Fruit fly (Drosophila melanogaster): Measurements from ENCODE around the gene Cad87A.

Gene Cad87A

DNA sequence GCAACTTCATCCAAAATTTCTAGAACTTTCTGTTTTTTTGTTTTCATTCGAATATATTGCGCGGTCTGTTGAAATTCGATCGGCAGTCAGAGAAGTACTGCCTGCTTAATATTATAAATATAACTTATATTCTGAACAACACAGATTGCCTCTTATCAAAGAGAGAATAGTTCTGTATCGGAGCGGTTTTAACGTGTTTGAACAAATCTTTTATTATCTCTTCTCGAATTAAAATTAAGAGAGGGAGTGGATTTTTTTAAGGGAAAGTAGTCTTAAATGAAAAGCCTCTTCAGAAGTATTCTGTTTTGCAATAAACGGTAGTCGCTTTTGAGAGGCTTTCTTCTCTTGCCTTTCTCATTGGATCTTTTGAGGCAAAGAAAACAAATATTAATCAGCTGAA lies 33.6 kb upstream of the Cad87A start (continued):
- TF ChIP-seq CG8944 (GFP tag; optimal IDR thresholded peaks at IDR 0.05) (no peak), chif (GFP tag; optimal IDR thresholded peaks at IDR 0.05) (no peak), vvl (GFP tag; IDR thresholded peaks at IDR 0.05) (no peak), ac (GFP tag; optimal IDR thresholded peaks at IDR 0.05) (no peak), Jarid2 (GFP tag; optimal IDR thresholded peaks at IDR 0.05) (peak; percentile 15), CG32772 (GFP tag; IDR thresholded peaks at IDR 0.05) (no peak), org-1 (GFP tag; optimal IDR thresholded peaks at IDR 0.05) (no peak), Hr51 (GFP tag; optimal IDR thresholded peaks at IDR 0.05) (no peak), CG4404 (GFP tag; IDR thresholded peaks at IDR 0.05) (no peak), CG10462 (GFP tag; optimal IDR thresholded peaks at IDR 0.05) (no peak), CG2199 (GFP tag; IDR thresholded peaks at IDR 0.05) (no peak), Scr (GFP tag; IDR thresholded peaks at IDR 0.05; ENCODE audit: partially characterized antibody) (no peak), CG12659 (GFP tag; optimal IDR thresholded peaks at IDR 0.05) (no peak), eve (GFP tag; optimal IDR thresholded peaks at IDR 0.05) (no peak), phol (tag; optimal IDR thresholded peaks at IDR 0.05) (no peak), CG1602 (GFP tag; optimal IDR thresholded peaks at IDR 0.05) (no peak), Poxn (GFP tag; IDR thresholded peaks at IDR 0.05) (no peak), Trl (optimal IDR thresholded peaks at IDR 0.05) (peak; percentile 54 to 74), Trl (GFP tag; optimal IDR thresholded peaks at IDR 0.05) (no peak), CG18599 (GFP tag; optimal IDR thresholded peaks at IDR 0.05) (no peak), CG18764 (GFP tag; optimal IDR thresholded peaks at IDR 0.05) (no peak)

DNA sequence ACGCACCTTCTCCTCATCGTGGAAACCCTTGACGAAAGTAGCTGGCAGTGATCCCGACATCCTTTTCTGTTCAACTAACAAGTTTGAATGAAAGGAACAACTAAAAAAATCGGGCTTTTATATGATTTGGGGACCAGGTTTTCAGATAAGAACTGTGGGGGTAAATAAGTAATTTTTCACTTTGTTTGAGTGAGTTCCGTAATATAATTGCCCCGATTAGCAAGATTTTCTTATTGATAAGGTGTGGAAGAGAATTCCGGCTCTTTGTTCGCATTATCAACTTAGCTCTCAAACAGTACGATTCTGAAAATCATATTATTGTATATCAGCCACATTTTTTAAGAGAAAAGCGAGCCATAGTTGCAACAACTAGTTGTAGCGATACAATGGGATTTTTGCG lies 33.0 kb upstream of the Cad87A start, which contains the start of gene CG12224:
TSS of gene CG12224 (minus strand) at position 101 of the 400 bp plus-strand sequence.
- TF ChIP-seq luna (GFP tag; optimal IDR thresholded peaks at IDR 0.05), result no peak
- TF ChIP-seq hth (optimal IDR thresholded peaks at IDR 0.05), result no peak
- peak; percentile 75 for TF ChIP-seq exex (tag; optimal IDR thresholded peaks at IDR 0.05)
- no peak for TF ChIP-seq jing (GFP tag; optimal IDR thresholded peaks at IDR 0.05)
- TF ChIP-seq CG14965 (GFP tag; optimal IDR thresholded peaks at IDR 0.05; ENCODE audit: borderline replicate concordance), result no peak
- no peak for TF ChIP-seq CG7556 (GFP tag; optimal IDR thresholded peaks at IDR 0.05)

DNA sequence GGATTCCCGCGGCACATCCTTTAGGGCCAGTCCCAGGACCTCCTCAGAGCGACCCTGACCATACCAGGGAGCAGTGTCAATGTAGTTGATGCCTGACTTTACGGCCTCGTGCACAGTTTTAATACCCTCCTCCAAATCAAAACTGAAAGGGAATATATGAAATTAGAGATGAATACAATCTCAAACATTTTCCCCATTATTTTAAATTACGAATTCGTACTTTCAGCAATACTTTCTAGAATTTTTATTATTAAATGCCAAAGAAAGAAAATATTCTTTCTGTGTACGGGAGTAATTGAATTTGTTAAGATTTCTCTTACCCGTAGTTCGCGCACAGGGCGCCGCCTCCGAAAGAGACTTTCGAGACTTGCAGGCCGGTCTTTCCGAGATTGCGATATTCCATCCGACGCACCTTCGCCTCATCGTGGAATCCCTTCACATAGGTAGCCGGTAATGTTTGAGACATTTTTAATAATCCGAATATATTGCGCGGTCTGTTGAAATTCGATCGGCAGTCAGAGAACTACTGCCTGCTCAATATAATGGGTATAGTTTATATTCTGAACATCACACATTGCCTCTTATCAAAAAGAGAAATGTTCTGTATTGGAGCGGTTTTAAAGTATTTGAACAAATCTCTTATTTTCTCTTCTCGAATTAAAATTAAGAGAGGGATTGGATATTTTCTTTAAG lies 31.1 kb upstream of the Cad87A start, which contains the start of gene CG18547:
TSS of gene CG18547 (minus strand) at position 512 of the 693 bp plus-strand sequence.
- TF ChIP-seq caup (GFP tag; optimal IDR thresholded peaks at IDR 0.05; ENCODE audit: severe bottlenecking) (no peak), CG14667 (GFP tag; IDR thresholded peaks at IDR 0.05) (no peak), HLH3B (GFP tag; IDR thresholded peaks at IDR 0.05) (no peak), Neu2 (GFP tag; optimal IDR thresholded peaks at IDR 0.05; ENCODE audit: borderline replicate concordance) (no peak), stc (GFP tag; IDR thresholded peaks at IDR 0.05) (no peak), HmgZ (tag; optimal IDR thresholded peaks at IDR 0.05) (no peak), org-1 (GFP tag; optimal IDR thresholded peaks at IDR 0.05) (no peak), CG1602 (GFP tag; optimal IDR thresholded peaks at IDR 0.05) (no peak), ems (GFP tag; optimal IDR thresholded peaks at IDR 0.05) (no peak), gsb (GFP tag; IDR thresholded peaks at IDR 0.05) (no peak), Poxn (GFP tag; IDR thresholded peaks at IDR 0.05) (no peak), CG10565 (GFP tag; optimal IDR thresholded peaks at IDR 0.05) (no peak), D19A (tag; optimal IDR thresholded peaks at IDR 0.05) (peak; percentile 2), CG5953 (GFP tag; IDR thresholded peaks at IDR 0.05) (no peak), NFAT (GFP tag; IDR thresholded peaks at IDR 0.05) (no peak), CG10209 (GFP tag; optimal IDR thresholded peaks at IDR 0.05) (no peak), CG12391 (tag; optimal IDR thresholded peaks at IDR 0.05) (no peak), chinmo (GFP tag; IDR thresholded peaks at IDR 0.05; ENCODE audit: partially characterized antibody) (0 out of 4 replicates have a peak, but pooled peaks have one; percentile 53), CG8478 (optimal IDR thresholded peaks at IDR 0.05) (no peak), Jarid2 (GFP tag; optimal IDR thresholded peaks at IDR 0.05) (peak; percentile 66), CkIIα-i1 (GFP tag; IDR thresholded peaks at IDR 0.05) (no peak), Trl (optimal IDR thresholded peaks at IDR 0.05) (peak; percentile 61 to 74), Trl (GFP tag; optimal IDR thresholded peaks at IDR 0.05) (no peak), toy (GFP tag; IDR thresholded peaks at IDR 0.05) (no peak), corto (GFP tag; optimal IDR thresholded peaks at IDR 0.05) (no peak), sens (GFP tag) (peak; percentile 76), CrebB (tag; optimal IDR thresholded peaks at IDR 0.05) (no peak), Sin3A (optimal IDR thresholded peaks at IDR 0.05) (no peak)

Data from whole organism, embryonic.